Worm (Caenorhabditis elegans) whole organism, L1 larva: ENCODE measurements around the gene hot-3.

Source experiments
- C16A3.4 ChIP-seq: fragments of 150-350 bp; optimal IDR thresholded peaks from 2 replicates; lab custom pipeline; 2014; ENCODE audit warnings: missing biosample characterization, missing genetic modification characterization
- C34B4.2 ChIP-seq: sonication (generic microtip); optimal IDR thresholded peaks from 2 replicates; lab custom pipeline; 2017; ENCODE audit warnings: mild to moderate bottlenecking, missing genetic modification characterization, missing compliant biosample characterization
- Y116A8C.19 ChIP-seq: sonication (generic microtip); optimal IDR thresholded peaks from 2 replicates; lab custom pipeline; 2016; ENCODE audit warnings: missing compliant biosample characterization, missing genetic modification characterization, borderline replicate concordance
- aha-1 ChIP-seq: fragments of 150-350 bp; optimal IDR thresholded peaks from 2 replicates; lab custom pipeline; 2014; ENCODE audit warnings: missing biosample characterization, missing genetic modification characterization
- alr-1 ChIP-seq: fragments of 200-800 bp; sonication (Bioruptor generic); optimal IDR thresholded peaks from 2 replicates; lab custom pipeline; 2018; ENCODE audit warnings: borderline replicate concordance, mild to moderate bottlenecking, missing genetic modification characterization, missing compliant biosample characterization
- aly-2 ChIP-seq: fragments of 150-350 bp; optimal IDR thresholded peaks from 2 replicates; lab custom pipeline; 2014; ENCODE audit warnings: missing biosample characterization, missing genetic modification characterization
- ama-1 ChIP-seq: fragments of 150-350 bp; optimal IDR thresholded peaks from 2 replicates; lab custom pipeline; 2014
- ceh-82 ChIP-seq, 3 experiments: fragments of 150-350 bp in 1 of 3; sonication (generic microtip) in 2 of 3; optimal IDR thresholded peaks; 2 replicates each; lab custom pipeline; 2014 to 2017; ENCODE audit warnings: missing biosample characterization in 3 of 3, missing genetic modification characterization in 3 of 3
- ceh-88 ChIP-seq: fragments of 200-800 bp; sonication (Bioruptor generic); IDR thresholded peaks from 2 replicates; pipeline ENCODE4 v1.3.6; 2022; ENCODE audit warnings: missing genetic modification characterization, missing compliant biosample characterization
- ceh-90 ChIP-seq: sonication (generic microtip); optimal IDR thresholded peaks from 2 replicates; lab custom pipeline; 2016; ENCODE audit warnings: missing genetic modification characterization, missing compliant biosample characterization
- dsc-1 ChIP-seq: sonication (generic microtip); optimal IDR thresholded peaks from 2 replicates; lab custom pipeline; 2016; ENCODE audit warnings: mild to moderate bottlenecking, missing genetic modification characterization, missing compliant biosample characterization
- efl-1 ChIP-seq, 4 experiments: fragments of 150-350 bp; optimal IDR thresholded peaks in 3 of 4; peaks in 1 of 4; 1 replicate in 1 of 4; 2 replicates in 3 of 4; lab custom pipeline; 2014; ENCODE audit warnings: missing biosample characterization in 2 of 4, missing genetic modification characterization in 2 of 4, missing genetic modification reagents in 2 of 4
- egl-13 ChIP-seq: sonication (generic microtip); optimal IDR thresholded peaks from 2 replicates; lab custom pipeline; 2016; ENCODE audit warnings: missing genotype, missing genetic modification reagents, missing genetic modification characterization, missing compliant biosample characterization
- elt-2 ChIP-seq: sonication (generic microtip); optimal IDR thresholded peaks from 2 replicates; lab custom pipeline; 2016; ENCODE audit warnings: missing genetic modification characterization, mild to moderate bottlenecking, inconsistent platforms, missing compliant biosample characterization, missing genetic modification reagents
- ets-5 ChIP-seq: fragments of 200-800 bp; sonication (Bioruptor generic); IDR thresholded peaks from 2 replicates; pipeline ENCODE4 v1.3.6; 2022; ENCODE audit warnings: missing genetic modification characterization, missing compliant biosample characterization
- fkh-10 ChIP-seq: sonication (generic microtip); optimal IDR thresholded peaks from 2 replicates; lab custom pipeline; 2017; ENCODE audit warnings: missing biosample characterization, missing genetic modification reagents, missing genetic modification characterization
- fkh-4 ChIP-seq: sonication (generic microtip); optimal IDR thresholded peaks from 2 replicates; lab custom pipeline; 2016; ENCODE audit warnings: missing compliant biosample characterization, missing genetic modification characterization, borderline replicate concordance
- hlh-17 ChIP-seq: fragments of 200-800 bp; sonication (Bioruptor generic); optimal IDR thresholded peaks from 2 replicates; lab custom pipeline; 2018; ENCODE audit warnings: missing genetic modification characterization, mild to moderate bottlenecking, missing compliant biosample characterization, moderate library complexity, borderline replicate concordance
- isw-1 ChIP-seq: fragments of 200-800 bp; sonication (Bioruptor generic); IDR thresholded peaks from 2 replicates; pipeline ENCODE4 v1.3.6; 2022; ENCODE audit warnings: missing genetic modification characterization, missing compliant biosample characterization
- jun-1 ChIP-seq: fragments of 150-350 bp; optimal IDR thresholded peaks from 2 replicates; lab custom pipeline; 2014; ENCODE audit warnings: missing biosample characterization, missing genetic modification reagents, missing genetic modification characterization
- lin-15B ChIP-seq: fragments of 150-350 bp; sonication (generic microtip); optimal IDR thresholded peaks from 3 replicates; lab custom pipeline; 2014; ENCODE audit warnings: missing biosample characterization, missing genetic modification characterization
- mab-9 ChIP-seq: fragments of 200-800 bp; sonication (Bioruptor generic); IDR thresholded peaks from 2 replicates; pipeline ENCODE4 v1.3.6; 2022; ENCODE audit warnings: missing genetic modification reagents, missing genetic modification characterization, missing compliant biosample characterization
- mdl-1 ChIP-seq, 2 experiments: fragments of 150-350 bp; optimal IDR thresholded peaks; 2 replicates each; lab custom pipeline; 2014 to 2017; ENCODE audit warnings: missing biosample characterization in 2 of 2, missing genetic modification characterization in 2 of 2, inconsistent platforms in 1 of 2
- mep-1 ChIP-seq: fragments of 150-350 bp; optimal IDR thresholded peaks from 2 replicates; lab custom pipeline; 2014; ENCODE audit warnings: missing biosample characterization, missing genetic modification characterization
- nhr-19 ChIP-seq: fragments of 200-800 bp; sonication (Bioruptor generic); conservative IDR thresholded peaks from 2 replicates; pipeline ENCODE4 v1.3.6; 2022; ENCODE audit warnings: missing genetic modification characterization, missing compliant biosample characterization
- nhr-237 ChIP-seq: fragments of 150-350 bp; optimal IDR thresholded peaks from 2 replicates; lab custom pipeline; 2014; ENCODE audit warnings: missing biosample characterization, missing genetic modification characterization
- nhr-47 ChIP-seq: sonication (generic microtip); optimal IDR thresholded peaks from 2 replicates; lab custom pipeline; 2016; ENCODE audit warnings: mild to moderate bottlenecking, missing genetic modification characterization, moderate library complexity, missing compliant biosample characterization
- nhr-71 ChIP-seq: sonication (generic microtip); optimal IDR thresholded peaks from 2 replicates; lab custom pipeline; 2016; ENCODE audit warnings: mild to moderate bottlenecking, missing genetic modification characterization, moderate library complexity, missing compliant biosample characterization
- nhr-76 ChIP-seq: sonication (generic microtip); optimal IDR thresholded peaks from 2 replicates; lab custom pipeline; 2017; ENCODE audit warnings: missing biosample characterization, missing genetic modification characterization
- nhr-77 ChIP-seq: fragments of 150-350 bp; optimal IDR thresholded peaks from 2 replicates; lab custom pipeline; 2014; ENCODE audit warnings: missing biosample characterization, missing genetic modification characterization
- nhr-84 ChIP-seq: sonication (generic microtip); optimal IDR thresholded peaks from 2 replicates; lab custom pipeline; 2017; ENCODE audit warnings: missing biosample characterization, missing genetic modification characterization
- nhr-90 ChIP-seq: sonication (generic microtip); optimal IDR thresholded peaks from 2 replicates; lab custom pipeline; 2016; ENCODE audit warnings: mild to moderate bottlenecking, missing genetic modification characterization, missing compliant biosample characterization; ENCODE audit not compliant: poor library complexity
- pag-3 ChIP-seq: sonication (generic microtip); optimal IDR thresholded peaks from 2 replicates; lab custom pipeline; 2017; ENCODE audit warnings: missing genetic modification characterization, mild to moderate bottlenecking, missing compliant biosample characterization, antibody characterized with exemption, borderline replicate concordance; ENCODE audit not compliant: insufficient read depth
- pax-3 ChIP-seq: fragments of 200-800 bp; sonication (Bioruptor generic); optimal IDR thresholded peaks from 2 replicates; lab custom pipeline; 2018; ENCODE audit warnings: mild to moderate bottlenecking, missing genetic modification characterization, moderate library complexity, missing compliant biosample characterization
- pqm-1 ChIP-seq: sonication (generic microtip); optimal IDR thresholded peaks from 3 replicates; lab custom pipeline; 2017; ENCODE audit warnings: missing biosample characterization, missing genetic modification characterization
- rnt-1 ChIP-seq: sonication (generic microtip); optimal IDR thresholded peaks from 2 replicates; lab custom pipeline; 2016; ENCODE audit warnings: mild to moderate bottlenecking, missing genetic modification characterization, moderate library complexity, missing compliant biosample characterization
- snpc-4 ChIP-seq: fragments of 150-350 bp; optimal IDR thresholded peaks from 2 replicates; lab custom pipeline; 2014; ENCODE audit warnings: missing biosample characterization, missing genetic modification characterization
- sox-4 ChIP-seq: sonication (generic microtip); optimal IDR thresholded peaks from 2 replicates; lab custom pipeline; 2016; ENCODE audit warnings: missing genetic modification characterization, missing compliant biosample characterization
- sptf-1 ChIP-seq: fragments of 150-350 bp; optimal IDR thresholded peaks from 2 replicates; lab custom pipeline; 2014; ENCODE audit warnings: missing biosample characterization, missing genetic modification characterization
- sup-37 ChIP-seq: fragments of 200-800 bp; sonication (Bioruptor generic); optimal IDR thresholded peaks from 2 replicates; lab custom pipeline; 2018; ENCODE audit warnings: mild to moderate bottlenecking, missing genetic modification characterization, missing compliant biosample characterization
- swsn-7 ChIP-seq: sonication (generic microtip); optimal IDR thresholded peaks from 2 replicates; lab custom pipeline; 2016; ENCODE audit warnings: missing genetic modification characterization, missing compliant biosample characterization
- tbx-2 ChIP-seq: sonication (generic microtip); optimal IDR thresholded peaks from 2 replicates; lab custom pipeline; 2016; ENCODE audit warnings: missing genetic modification characterization, missing compliant biosample characterization
- unc-30 ChIP-seq: sonication (generic microtip); optimal IDR thresholded peaks from 2 replicates; lab custom pipeline; 2017; ENCODE audit warnings: missing biosample characterization, missing genetic modification characterization
- unc-62 ChIP-seq: fragments of 150-350 bp; optimal IDR thresholded peaks from 2 replicates; lab custom pipeline; 2014; ENCODE audit warnings: missing biosample characterization, missing genetic modification reagents, missing genetic modification characterization
- vab-15 ChIP-seq: sonication (generic microtip); optimal IDR thresholded peaks from 2 replicates; lab custom pipeline; 2017; ENCODE audit warnings: missing genotype, mild to moderate bottlenecking, missing genetic modification characterization, missing compliant biosample characterization
- zag-1 ChIP-seq: fragments of 150-350 bp; optimal IDR thresholded peaks from 2 replicates; lab custom pipeline; 2014; ENCODE audit warnings: missing biosample characterization, missing genetic modification characterization
- ztf-11 ChIP-seq, 2 experiments: sonication (generic microtip); optimal IDR thresholded peaks; 2 replicates each; lab custom pipeline; 2016 to 2017; ENCODE audit warnings: missing genetic modification characterization in 2 of 2, missing biosample characterization in 1 of 2, missing compliant biosample characterization in 1 of 2

Gene hot-3

DNA sequence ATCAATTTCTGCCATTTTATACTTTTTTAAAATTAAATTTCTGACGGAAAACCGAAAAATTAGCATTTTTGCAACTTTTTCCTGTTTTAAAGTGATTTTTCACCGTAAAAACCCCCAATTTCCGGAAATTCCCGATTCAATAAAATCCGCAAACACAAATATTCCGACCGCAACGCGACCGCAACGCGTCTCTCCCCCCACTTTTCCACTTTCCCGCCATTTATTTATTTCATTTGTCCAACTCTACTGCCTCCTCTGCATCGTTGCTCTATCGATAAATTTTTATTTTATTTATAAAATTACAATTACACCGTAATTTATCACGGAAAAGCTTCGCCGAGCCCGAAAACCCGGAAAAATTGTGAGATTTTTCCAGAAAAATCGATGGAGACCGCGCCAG lies 43.6 kb downstream of the hot-3 start, which contains the start of gene mcd-1 (continued):
- TF ChIP-seq fkh-4 (tag; lab: Kevin White, UChicago) (no peak), ceh-82 (tag; optimal IDR thresholded peaks at IDR 0.05; lab: Kevin White, UChicago) (peak in 1 of 3 experiments; percentile 46), nhr-77 (tag; lab: Kevin White, UChicago) (peak; percentile 87), Y116A8C.19 (no peak), tbx-2 (tag; lab: Kevin White, UChicago) (peak; percentile 32), sox-4 (tag; lab: Kevin White, UChicago) (no peak), unc-62 (GFP tag; lab: Kevin White, UChicago) (no peak), C34B4.2 (tag; lab: Kevin White, UChicago) (no peak), mep-1 (tag; lab: Kevin White, UChicago) (peak; percentile 26), unc-30 (no peak), ceh-90 (tag; lab: Kevin White, UChicago) (no peak), ama-1 (lab: Kevin White, UChicago) (no peak), snpc-4 (tag; lab: Kevin White, UChicago) (no peak), egl-13 (tag; lab: Kevin White, UChicago) (peak; percentile 26), nhr-76 (tag; lab: Kevin White, UChicago) (no peak), nhr-19 (peak; percentile 17; the same call in 1 of the 2 replicates), nhr-84 (tag; lab: Kevin White, UChicago) (no peak), alr-1 (no peak), fkh-10 (GFP tag; lab: Kevin White, UChicago) (peak; percentile 13), aly-2 (tag; lab: Kevin White, UChicago) (no peak), nhr-90 (tag; lab: Kevin White, UChicago) (peak; percentile 15), elt-2 (tag; lab: Kevin White, UChicago) (no peak), efl-1 (optimal IDR thresholded peaks at IDR 0.05; lab: Kevin White, UChicago) (peak; percentile 80 to 98), efl-1 (GFP tag; optimal IDR thresholded peaks at IDR 0.05 in 1 of 2; lab: Kevin White, UChicago) (peak; percentile 80 to 97), pqm-1 (tag; lab: Kevin White, UChicago) (no peak), ztf-11 (tag; optimal IDR thresholded peaks at IDR 0.05; lab: Kevin White, UChicago) (no peak), pag-3 (tag; lab: Kevin White, UChicago) (no peak), sup-37 (GFP tag; lab: Kevin White, UChicago) (no peak), swsn-7 (tag; lab: Kevin White, UChicago) (peak; percentile 21), lin-15B (tag; lab: Kevin White, UChicago) (peak; percentile 92), ets-5 (GFP tag; lab: Robert Waterston, UW) (no peak), dsc-1 (tag; lab: Kevin White, UChicago) (no peak), C16A3.4 (peak; percentile 59), mab-9 (GFP tag; lab: Robert Waterston, UW) (no peak), sptf-1 (tag; lab: Kevin White, UChicago) (no peak), ceh-88 (GFP tag; lab: Robert Waterston, UW) (no peak), nhr-47 (tag; lab: Kevin White, UChicago) (peak; percentile 65), mdl-1 (tag; optimal IDR thresholded peaks at IDR 0.05; lab: Kevin White, UChicago) (peak in 1 of 2 experiments; percentile 38), hlh-17 (GFP tag; lab: Kevin White, UChicago) (no peak), vab-15 (no peak), jun-1 (tag; lab: Kevin White, UChicago) (no peak), rnt-1 (no peak), pax-3 (tag; lab: Kevin White, UChicago) (no peak), isw-1 (GFP tag; lab: Robert Waterston, UW) (peak; percentile 32), nhr-237 (tag; lab: Kevin White, UChicago) (no peak), aha-1 (tag; lab: Kevin White, UChicago) (no peak), zag-1 (no peak), nhr-71 (tag; lab: Kevin White, UChicago) (peak; percentile 75)
- TF ChIP-seq, all 84 proteins: peak for 32
